Fruit fly (Drosophila melanogaster): ENCODE results near the gene CG9981.

DNA sequence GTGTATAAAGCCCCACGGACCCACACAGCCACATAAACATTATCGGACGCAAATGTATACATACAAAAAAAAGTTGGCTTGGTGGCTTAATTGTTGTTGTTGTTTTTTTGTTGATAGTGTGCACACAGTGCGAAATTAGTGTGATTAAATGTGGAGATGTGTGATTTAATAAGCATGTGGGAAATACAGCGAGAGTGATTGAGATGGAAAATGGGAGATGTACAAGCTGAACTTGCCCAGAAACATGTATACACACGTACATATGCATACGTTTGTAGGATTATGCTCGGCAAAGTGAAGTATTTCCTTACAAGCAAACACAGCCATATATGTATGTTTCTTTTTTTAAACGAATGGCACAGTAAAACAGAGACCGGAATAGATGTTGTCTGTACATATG is 31.4 kb downstream of the CG9981 start:
- TF ChIP-seq sim (GFP tag; IDR thresholded peaks at IDR 0.05) (no peak), Doc3 (GFP tag; IDR thresholded peaks at IDR 0.05; ENCODE audit: partially characterized antibody) (no peak), Hsf (GFP tag; optimal IDR thresholded peaks at IDR 0.05) (no peak), eve (GFP tag; optimal IDR thresholded peaks at IDR 0.05) (no peak), CG9876 (GFP tag; optimal IDR thresholded peaks at IDR 0.05) (no peak), CG6175 (GFP tag; IDR thresholded peaks at IDR 0.05) (no peak), CG31365 (tag; optimal IDR thresholded peaks at IDR 0.05) (no peak)
